Worm (Caenorhabditis elegans) whole organism, L4 larva: ENCODE data around the gene kcc-2.
A peak's percentile ranks its signal among the peaks of the same experiment; 100 is the strongest.

Experiments used
- D1046.2 ChIP-seq: fragments of 200-800 bp; sonication (Bioruptor generic); IDR thresholded peaks from 2 replicates; pipeline ENCODE4 v1.3.6; 2022; ENCODE audit warnings: missing genetic modification characterization, missing compliant biosample characterization
- F10B5.3 ChIP-seq: sonication (generic microtip); optimal IDR thresholded peaks from 2 replicates; lab custom pipeline; 2016; ENCODE audit warnings: mild to moderate bottlenecking, missing genetic modification characterization, missing compliant biosample characterization
- F37D6.2 ChIP-seq: sonication (generic microtip); optimal IDR thresholded peaks from 2 replicates; lab custom pipeline; 2016; ENCODE audit warnings: mild to moderate bottlenecking, missing genetic modification characterization, missing compliant biosample characterization
- F44E2.7 ChIP-seq: fragments of 200-800 bp; sonication (Bioruptor generic); IDR thresholded peaks from 2 replicates; pipeline ENCODE4 v2.1.2; 2022; ENCODE audit warnings: missing genetic modification characterization, missing compliant biosample characterization
- F49E8.2 ChIP-seq: sonication (generic microtip); optimal IDR thresholded peaks from 2 replicates; lab custom pipeline; 2016; ENCODE audit warnings: missing compliant biosample characterization, mild to moderate bottlenecking, missing genetic modification characterization, borderline replicate concordance
- R02D3.7 ChIP-seq: fragments of 150-350 bp; sonication (generic microtip); optimal IDR thresholded peaks from 3 replicates; lab custom pipeline; 2014; ENCODE audit warnings: missing biosample characterization, missing genetic modification characterization
- Y105C5A.15 ChIP-seq: fragments of 200-800 bp; sonication (Bioruptor generic); IDR thresholded peaks from 2 replicates; pipeline ENCODE4 v1.3.6; 2022; ENCODE audit warnings: missing genetic modification characterization, missing compliant biosample characterization
- ZK337.2 ChIP-seq: fragments of 200-800 bp; sonication (Bioruptor generic); IDR thresholded peaks from 2 replicates; pipeline ENCODE4 v1.3.6; 2022; ENCODE audit warnings: missing genetic modification reagents, missing genetic modification characterization, missing compliant biosample characterization
- aly-2 ChIP-seq: sonication (generic microtip); optimal IDR thresholded peaks from 2 replicates; lab custom pipeline; 2018; ENCODE audit warnings: missing biosample characterization, missing genetic modification characterization
- ama-1 ChIP-seq: fragments of 150-350 bp; optimal IDR thresholded peaks from 2 replicates; lab custom pipeline; 2014; ENCODE audit warnings: inconsistent platforms, mixed read lengths
- ceh-28 ChIP-seq: fragments of 150-350 bp; optimal IDR thresholded peaks from 2 replicates; lab custom pipeline; 2014; ENCODE audit warnings: missing biosample characterization, missing genetic modification reagents, missing genetic modification characterization
- ceh-32 ChIP-seq: sonication (generic microtip); optimal IDR thresholded peaks from 2 replicates; lab custom pipeline; 2016; ENCODE audit warnings: mild to moderate bottlenecking, missing genetic modification characterization, missing compliant biosample characterization; ENCODE audit not compliant: poor library complexity
- ceh-44 ChIP-seq: fragments of 200-800 bp; sonication (Bioruptor generic); IDR thresholded peaks from 2 replicates; pipeline ENCODE4 v1.3.6; 2022; ENCODE audit warnings: missing genetic modification reagents, missing genetic modification characterization, missing compliant biosample characterization
- ceh-82 ChIP-seq: sonication (generic microtip); optimal IDR thresholded peaks from 2 replicates; lab custom pipeline; 2017; ENCODE audit warnings: missing biosample characterization, missing genetic modification characterization
- ces-1 ChIP-seq: fragments of 150-350 bp; sonication (generic microtip); optimal IDR thresholded peaks from 4 replicates; lab custom pipeline; 2014; ENCODE audit warnings: missing biosample characterization, missing genetic modification reagents, missing genetic modification characterization
- cey-2 ChIP-seq: sonication (generic microtip); optimal IDR thresholded peaks from 3 replicates; lab custom pipeline; 2017; ENCODE audit warnings: missing genetic modification characterization, mild to moderate bottlenecking, missing compliant biosample characterization, antibody characterized with exemption, borderline replicate concordance; ENCODE audit not compliant: insufficient read depth
- ctbp-1 ChIP-seq: fragments of 200-800 bp; sonication (Bioruptor generic); IDR thresholded peaks from 2 replicates; pipeline ENCODE4 v1.3.6; 2022; ENCODE audit warnings: missing genetic modification reagents, missing genetic modification characterization, missing compliant biosample characterization
- daf-8 ChIP-seq: fragments of 200-800 bp; sonication (Bioruptor generic); IDR thresholded peaks from 2 replicates; pipeline ENCODE4 v1.3.6; 2022; ENCODE audit warnings: missing genetic modification characterization, missing compliant biosample characterization
- duxl-1 ChIP-seq: sonication (generic microtip); optimal IDR thresholded peaks from 2 replicates; lab custom pipeline; 2016; ENCODE audit warnings: mild to moderate bottlenecking, missing genetic modification characterization, moderate library complexity, missing compliant biosample characterization; ENCODE audit not compliant: poor library complexity
- egl-43 ChIP-seq: fragments of 200-800 bp; sonication (Bioruptor generic); IDR thresholded peaks from 2 replicates; pipeline ENCODE4 v1.3.6; 2022; ENCODE audit warnings: missing genetic modification reagents, missing genetic modification characterization, missing compliant biosample characterization
- fkh-10 ChIP-seq: fragments of 150-350 bp; optimal IDR thresholded peaks from 2 replicates; lab custom pipeline; 2014; ENCODE audit warnings: missing biosample characterization, missing genetic modification reagents, missing genetic modification characterization
- hif-1 ChIP-seq, 2 experiments: sonication (generic microtip); optimal IDR thresholded peaks; 2 replicates each; lab custom pipeline; 2016 to 2017; ENCODE audit warnings: missing compliant biosample characterization in 2 of 2, missing genetic modification characterization in 2 of 2, missing genetic modification reagents in 2 of 2, missing genotype in 2 of 2, mild to moderate bottlenecking in 1 of 2
- hlh-11 ChIP-seq: fragments of 200-800 bp; sonication (Bioruptor generic); optimal IDR thresholded peaks from 2 replicates; lab custom pipeline; 2018; ENCODE audit warnings: mild to moderate bottlenecking, missing genetic modification characterization, missing compliant biosample characterization
- hmg-1.1 ChIP-seq: fragments of 200-800 bp; sonication (Bioruptor generic); IDR thresholded peaks from 2 replicates; pipeline ENCODE4 v1.3.6; 2022; ENCODE audit warnings: missing genetic modification reagents, missing genetic modification characterization, missing compliant biosample characterization
- jun-1 ChIP-seq: fragments of 150-350 bp; optimal IDR thresholded peaks from 2 replicates; lab custom pipeline; 2014; ENCODE audit warnings: missing biosample characterization, missing genetic modification reagents, missing genetic modification characterization
- lim-7 ChIP-seq: fragments of 200-800 bp; sonication (Bioruptor generic); IDR thresholded peaks from 2 replicates; pipeline ENCODE4 v1.3.6; 2022; ENCODE audit warnings: missing genetic modification characterization, missing compliant biosample characterization
- lin-13 ChIP-seq: fragments of 150-350 bp; optimal IDR thresholded peaks from 2 replicates; lab custom pipeline; 2014; ENCODE audit warnings: missing biosample characterization, missing genetic modification reagents, missing genetic modification characterization
- lin-15B ChIP-seq: fragments of 150-350 bp; sonication (generic microtip); optimal IDR thresholded peaks from 3 replicates; lab custom pipeline; 2014; ENCODE audit warnings: missing biosample characterization, missing genetic modification characterization
- lin-29 ChIP-seq: fragments of 200-800 bp; sonication (Bioruptor generic); IDR thresholded peaks from 2 replicates; pipeline ENCODE4 v1.3.6; 2022; ENCODE audit warnings: missing genetic modification reagents, missing genetic modification characterization, missing compliant biosample characterization
- lin-38 ChIP-seq: fragments of 200-800 bp; sonication (Bioruptor generic); IDR thresholded peaks from 2 replicates; pipeline ENCODE4 v1.3.6; 2022; ENCODE audit warnings: missing genetic modification reagents, missing genetic modification characterization, missing compliant biosample characterization
- lin-39 ChIP-seq: fragments of 150-350 bp; optimal IDR thresholded peaks from 2 replicates; lab custom pipeline; 2014; ENCODE audit warnings: missing biosample characterization, missing genetic modification reagents, missing genetic modification characterization
- mdl-1 ChIP-seq, 2 experiments: fragments of 150-350 bp in 1 of 2; sonication (generic microtip) in 1 of 2; optimal IDR thresholded peaks; 2 replicates each; lab custom pipeline; 2014 to 2017; ENCODE audit warnings: missing biosample characterization in 2 of 2, missing genetic modification characterization in 2 of 2
- mep-1 ChIP-seq: fragments of 150-350 bp; sonication (generic microtip); optimal IDR thresholded peaks from 3 replicates; lab custom pipeline; 2014; ENCODE audit warnings: missing biosample characterization, missing genetic modification characterization
- mes-2 ChIP-seq: sonication (generic microtip); optimal IDR thresholded peaks from 2 replicates; lab custom pipeline; 2016; ENCODE audit warnings: missing genotype, mild to moderate bottlenecking, missing genetic modification characterization, missing compliant biosample characterization; ENCODE audit not compliant: poor library complexity, severe bottlenecking
- mxl-3 ChIP-seq: fragments of 200-800 bp; sonication (Bioruptor generic); optimal IDR thresholded peaks from 2 replicates; lab custom pipeline; 2018; ENCODE audit warnings: mild to moderate bottlenecking, missing genetic modification characterization, missing compliant biosample characterization
- nhr-10 ChIP-seq: fragments of 150-350 bp; optimal IDR thresholded peaks from 2 replicates; lab custom pipeline; 2014; ENCODE audit warnings: missing biosample characterization, missing genetic modification characterization
- nhr-102 ChIP-seq: sonication (generic microtip); optimal IDR thresholded peaks from 2 replicates; lab custom pipeline; 2016; ENCODE audit warnings: mild to moderate bottlenecking, missing genetic modification characterization, moderate library complexity, missing compliant biosample characterization
- nhr-25 ChIP-seq: sonication (generic microtip); optimal IDR thresholded peaks from 2 replicates; lab custom pipeline; 2017; ENCODE audit warnings: missing genetic modification characterization, mild to moderate bottlenecking, missing compliant biosample characterization, antibody characterized with exemption, moderate library complexity, borderline replicate concordance; ENCODE audit not compliant: insufficient read depth
- nhr-28 ChIP-seq: fragments of 150-350 bp; optimal IDR thresholded peaks from 2 replicates; lab custom pipeline; 2014; ENCODE audit warnings: missing biosample characterization, missing genetic modification characterization
- nhr-76 ChIP-seq: fragments of 150-350 bp; optimal IDR thresholded peaks from 2 replicates; lab custom pipeline; 2014; ENCODE audit warnings: missing biosample characterization, missing genetic modification characterization
- pha-4 ChIP-seq, 2 experiments: fragments of 150-350 bp in 1 of 2; fragments of 200-800 bp in 1 of 2; sonication (Bioruptor generic) in 1 of 2; IDR thresholded peaks in 1 of 2; optimal IDR thresholded peaks in 1 of 2; 2 replicates each; pipeline versions ENCODE4 v1.3.6 to Lab custom; 2014 to 2022; ENCODE audit warnings: missing genetic modification characterization in 2 of 2, missing genetic modification reagents in 2 of 2, missing biosample characterization in 1 of 2, missing compliant biosample characterization in 1 of 2
- php-3 ChIP-seq: fragments of 200-800 bp; sonication (Bioruptor generic); IDR thresholded peaks from 2 replicates; pipeline ENCODE4 v1.3.6; 2022; ENCODE audit warnings: missing genetic modification reagents, missing genetic modification characterization, missing compliant biosample characterization
- snpc-4 ChIP-seq: fragments of 150-350 bp; optimal IDR thresholded peaks from 2 replicates; lab custom pipeline; 2014; ENCODE audit warnings: missing biosample characterization, missing genetic modification characterization
- spr-1 ChIP-seq: sonication (generic microtip); optimal IDR thresholded peaks from 2 replicates; lab custom pipeline; 2016; ENCODE audit warnings: mild to moderate bottlenecking, missing genetic modification characterization, missing compliant biosample characterization
- spr-3 ChIP-seq: fragments of 200-800 bp; sonication (Bioruptor generic); optimal IDR thresholded peaks from 2 replicates; lab custom pipeline; 2018; ENCODE audit warnings: mild to moderate bottlenecking, missing genetic modification characterization, missing compliant biosample characterization
- unc-39 ChIP-seq: sonication (generic microtip); optimal IDR thresholded peaks from 2 replicates; lab custom pipeline; 2017; ENCODE audit warnings: missing biosample characterization, missing genetic modification characterization
- unc-62 ChIP-seq, 3 experiments: fragments of 150-350 bp in 1 of 3; sonication (generic microtip); optimal IDR thresholded peaks in 2 of 3; peaks in 1 of 3; 1 replicate in 1 of 3; 2 replicates in 2 of 3; lab custom pipeline; 2014 to 2017; ENCODE audit warnings: missing biosample characterization in 3 of 3, missing genetic modification characterization in 3 of 3, missing genetic modification reagents in 3 of 3, missing genotype in 1 of 3
- zfp-2 ChIP-seq: sonication (generic microtip); optimal IDR thresholded peaks from 2 replicates; lab custom pipeline; 2016; ENCODE audit warnings: mild to moderate bottlenecking, missing genetic modification characterization, missing compliant biosample characterization
- zip-2 ChIP-seq: fragments of 150-350 bp; optimal IDR thresholded peaks from 2 replicates; lab custom pipeline; 2014; ENCODE audit warnings: missing biosample characterization, missing genetic modification characterization
- ztf-11 ChIP-seq: fragments of 150-350 bp; optimal IDR thresholded peaks from 2 replicates; lab custom pipeline; 2014; ENCODE audit warnings: missing biosample characterization, missing genetic modification characterization

Gene kcc-2

DNA sequence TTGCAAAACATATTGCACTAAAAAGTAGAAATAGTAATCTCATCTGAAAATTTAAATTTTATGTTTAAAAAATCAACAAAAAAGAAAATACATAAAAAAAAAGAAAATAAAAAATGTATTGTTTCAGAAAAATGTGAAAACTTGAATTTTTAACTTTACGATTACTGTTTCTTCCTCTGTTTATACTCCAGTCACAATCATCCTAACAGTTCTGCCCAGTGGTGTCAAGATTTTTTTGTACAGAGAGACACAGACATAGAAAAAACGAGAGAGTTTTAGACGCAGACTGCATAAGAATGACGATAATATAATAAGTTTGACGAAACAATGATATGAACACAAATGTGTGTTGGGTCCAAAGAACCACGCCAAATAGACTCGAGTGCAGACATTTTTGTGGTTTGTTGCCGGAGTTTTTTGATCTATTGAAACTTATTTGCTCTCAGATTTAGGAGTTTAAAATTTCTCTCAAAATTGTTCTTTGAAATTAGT lies 42.8 kb downstream of the kcc-2 start, which contains the start of gene ugt-20 (continued):
- TF ChIP-seq unc-39 (tag; lab: Kevin White, UChicago) (no peak), D1046.2 (GFP tag; lab: Robert Waterston, UW) (no peak), duxl-1 (tag; lab: Kevin White, UChicago) (no peak), Y105C5A.15 (no peak), cey-2 (tag; lab: Kevin White, UChicago) (no peak), mes-2 (tag; lab: Kevin White, UChicago) (no peak), aly-2 (tag; lab: Kevin White, UChicago) (no peak), F37D6.2 (tag; lab: Kevin White, UChicago) (no peak), fkh-10 (no peak), lin-38 (GFP tag; lab: Robert Waterston, UW) (no peak), php-3 (no peak), lin-15B (tag; lab: Kevin White, UChicago) (no peak), ceh-44 (GFP tag; lab: Robert Waterston, UW) (no peak), ctbp-1 (GFP tag; lab: Robert Waterston, UW) (no peak), snpc-4 (tag; lab: Kevin White, UChicago) (no peak), nhr-102 (tag; lab: Kevin White, UChicago) (peak; percentile 94), lin-13 (GFP tag; lab: Kevin White, UChicago) (no peak), lim-7 (GFP tag; lab: Robert Waterston, UW) (no peak), F44E2.7 (GFP tag; lab: Robert Waterston, UW) (no peak), hif-1 (tag; optimal IDR thresholded peaks at IDR 0.05; lab: Kevin White, UChicago) (no peak), spr-3 (GFP tag; lab: Kevin White, UChicago) (no peak), F10B5.3 (tag; lab: Kevin White, UChicago) (no peak), ZK337.2 (no peak), jun-1 (peak; percentile 48), egl-43 (GFP tag; lab: Robert Waterston, UW) (no peak), pha-4 (GFP tag; IDR thresholded peaks at IDR 0.05; lab: Robert Waterston, UW) (0 out of 2 replicates have a peak, but pooled peaks have one; percentile 43), pha-4 (tag; optimal IDR thresholded peaks at IDR 0.05; lab: Kevin White, UChicago) (peak; percentile 13), nhr-28 (tag; lab: Kevin White, UChicago) (peak; percentile 98), daf-8 (GFP tag; lab: Robert Waterston, UW) (no peak), mxl-3 (GFP tag; lab: Kevin White, UChicago) (peak; percentile 60), mdl-1 (tag; optimal IDR thresholded peaks at IDR 0.05; lab: Kevin White, UChicago) (peak in 1 of 2 experiments; percentile 77), mep-1 (tag; lab: Kevin White, UChicago) (peak; percentile 58), nhr-76 (tag; lab: Kevin White, UChicago) (no peak), lin-29 (GFP tag; lab: Robert Waterston, UW) (no peak), zip-2 (no peak), ztf-11 (tag; lab: Kevin White, UChicago) (no peak), nhr-25 (tag; lab: Kevin White, UChicago) (no peak), ama-1 (lab: Kevin White, UChicago) (no peak), zfp-2 (tag; lab: Kevin White, UChicago) (no peak), ceh-28 (tag; lab: Kevin White, UChicago) (no peak), spr-1 (no peak), ceh-32 (no peak), ces-1 (GFP tag; lab: Kevin White, UChicago) (no peak), F49E8.2 (tag; lab: Kevin White, UChicago) (no peak), hlh-11 (peak; percentile 93), unc-62 (GFP tag; optimal IDR thresholded peaks at IDR 0.05 in 1 of 2; lab: Kevin White, UChicago) (no peak), unc-62 (tag; optimal IDR thresholded peaks at IDR 0.05; lab: Kevin White, UChicago) (no peak), hmg-1.1 (GFP tag; lab: Robert Waterston, UW) (no peak), nhr-10 (peak; percentile 80), ceh-82 (tag; lab: Kevin White, UChicago) (no peak), R02D3.7 (tag; lab: Kevin White, UChicago) (no peak), lin-39 (no peak)
